Fruit fly (Drosophila melanogaster) whole organism, prepupa: ENCODE measurements around the gene Nepl19.

Experiments used
- CG10631 ChIP-seq: fragments of 200-800 bp; sonication (Bioruptor generic); optimal IDR thresholded peaks from 2 replicates; lab custom pipeline; 2016; ENCODE audit warnings: missing biosample characterization, missing genetic modification characterization
- CG11294 ChIP-seq: fragments of 200-800 bp; sonication (Bioruptor generic); IDR thresholded peaks from 2 replicates; pipeline ENCODE4 v1.3.6; 2022; ENCODE audit warnings: missing biosample characterization, missing genetic modification characterization
- CG11762 ChIP-seq: fragments of 200-800 bp; sonication (Bioruptor generic); optimal IDR thresholded peaks from 3 replicates; lab custom pipeline; 2016; ENCODE audit warnings: missing biosample characterization, missing genetic modification characterization; ENCODE audit not compliant: insufficient read depth
- CG11902 ChIP-seq: fragments of 200-800 bp; sonication (Bioruptor generic); optimal IDR thresholded peaks from 3 replicates; lab custom pipeline; 2016; ENCODE audit warnings: missing biosample characterization, missing genetic modification characterization
- CG15336 ChIP-seq: fragments of 200-800 bp; sonication (Bioruptor generic); IDR thresholded peaks from 2 replicates; pipeline ENCODE4 v1.3.6; 2022; ENCODE audit warnings: missing biosample characterization, missing genetic modification characterization
- CG1621 ChIP-seq: fragments of 200-800 bp; sonication (Bioruptor generic); optimal IDR thresholded peaks from 3 replicates; lab custom pipeline; 2018; ENCODE audit warnings: missing biosample characterization, mild to moderate bottlenecking, missing genetic modification characterization
- CG16779 ChIP-seq: fragments of 200-800 bp; sonication (Bioruptor generic); optimal IDR thresholded peaks from 3 replicates; lab custom pipeline; 2017; ENCODE audit warnings: missing biosample characterization, mild to moderate bottlenecking, missing genetic modification characterization
- CG3032 ChIP-seq: fragments of 200-800 bp; optimal IDR thresholded peaks from 2 replicates; lab custom pipeline; 2019; ENCODE audit warnings: missing biosample characterization, mild to moderate bottlenecking, missing genetic modification characterization, moderate library complexity
- CG31627 ChIP-seq: fragments of 200-800 bp; sonication (Bioruptor generic); optimal IDR thresholded peaks from 3 replicates; lab custom pipeline; 2016; ENCODE audit warnings: missing biosample characterization, missing genetic modification characterization
- CG34406 ChIP-seq: fragments of 200-800 bp; sonication (Bioruptor generic); optimal IDR thresholded peaks from 3 replicates; lab custom pipeline; 2016; ENCODE audit warnings: missing biosample characterization, missing genetic modification characterization
- CG3919 ChIP-seq: fragments of 200-800 bp; sonication (Bioruptor generic); optimal IDR thresholded peaks from 3 replicates; lab custom pipeline; 2016; ENCODE audit warnings: missing biosample characterization, missing genetic modification characterization
- CG4318 ChIP-seq: fragments of 200-800 bp; sonication (Bioruptor generic); optimal IDR thresholded peaks from 3 replicates; lab custom pipeline; 2017; ENCODE audit warnings: missing biosample characterization, mild to moderate bottlenecking, missing genetic modification characterization
- CG6163 ChIP-seq: fragments of 200-800 bp; sonication (Bioruptor generic); IDR thresholded peaks from 3 replicates; pipeline ENCODE4 v1.3.6; 2022; ENCODE audit warnings: missing biosample characterization, missing genetic modification characterization
- CG6276 ChIP-seq: fragments of 200-800 bp; sonication (Bioruptor generic); optimal IDR thresholded peaks from 2 replicates; lab custom pipeline; 2017; ENCODE audit warnings: missing biosample characterization, mild to moderate bottlenecking, missing genetic modification characterization
- CG6808 ChIP-seq: fragments of 200-800 bp; sonication (Bioruptor generic); optimal IDR thresholded peaks from 3 replicates; lab custom pipeline; 2017; ENCODE audit warnings: missing biosample characterization, missing genetic modification characterization, mild to moderate bottlenecking, moderate library complexity, missing genetic modification reagents
- CG7368 ChIP-seq: fragments of 200-800 bp; sonication (Bioruptor generic); optimal IDR thresholded peaks from 3 replicates; lab custom pipeline; 2016; ENCODE audit warnings: missing biosample characterization, missing genetic modification characterization
- CG8119 ChIP-seq: fragments of 200-800 bp; sonication (Bioruptor generic); IDR thresholded peaks from 3 replicates; pipeline ENCODE4 v1.3.6; 2022; ENCODE audit warnings: missing biosample characterization, missing genetic modification characterization
- CG8319 ChIP-seq: fragments of 200-800 bp; sonication (Bioruptor generic); optimal IDR thresholded peaks from 3 replicates; lab custom pipeline; 2016; ENCODE audit warnings: missing biosample characterization, missing genetic modification characterization
- CG8632 ChIP-seq: fragments of 200-800 bp; sonication (Bioruptor generic); optimal IDR thresholded peaks from 3 replicates; lab custom pipeline; 2016; ENCODE audit warnings: missing biosample characterization, missing genetic modification characterization
- CG9139 ChIP-seq: fragments of 200-800 bp; sonication (Bioruptor generic); optimal IDR thresholded peaks from 3 replicates; lab custom pipeline; 2017; ENCODE audit warnings: missing biosample characterization, mild to moderate bottlenecking, missing genetic modification characterization
- Eip75B ChIP-seq: fragments of 200-800 bp; sonication (Bioruptor generic); optimal IDR thresholded peaks from 3 replicates; lab custom pipeline; 2016; ENCODE audit warnings: missing biosample characterization, missing genetic modification characterization
- Eip78C ChIP-seq: fragments of 200-800 bp; sonication (Bioruptor generic); peaks from one replicate; lab custom pipeline; 2016; ENCODE audit warnings: missing biosample characterization, missing genetic modification characterization
- Eip93F ChIP-seq: fragments of 200-800 bp; sonication (Bioruptor generic); optimal IDR thresholded peaks from 2 replicates; lab custom pipeline; 2016; ENCODE audit warnings: missing biosample characterization, mild to moderate bottlenecking, missing genetic modification characterization
- Ets21C ChIP-seq: fragments of 200-800 bp; sonication (Bioruptor generic); optimal IDR thresholded peaks from 3 replicates; lab custom pipeline; 2016; ENCODE audit warnings: missing biosample characterization, missing genetic modification characterization
- Ets96B ChIP-seq: fragments of 200-800 bp; optimal IDR thresholded peaks from 2 replicates; lab custom pipeline; 2019; ENCODE audit warnings: missing biosample characterization, mild to moderate bottlenecking, missing genetic modification characterization, moderate library complexity
- Gug ChIP-seq: fragments of 200-800 bp; sonication (Bioruptor generic); IDR thresholded peaks from 2 replicates; pipeline ENCODE4 v1.3.6; 2022; ENCODE audit warnings: missing biosample characterization, missing genetic modification characterization
- Hr38 ChIP-seq: sonication (Bioruptor generic); optimal IDR thresholded peaks from 2 replicates; lab custom pipeline; 2016; ENCODE audit warnings: missing biosample characterization, missing genetic modification characterization
- Hr39 ChIP-seq: fragments of 200-800 bp; sonication (Bioruptor generic); optimal IDR thresholded peaks from 2 replicates; lab custom pipeline; 2016; ENCODE audit warnings: missing biosample characterization, missing genetic modification characterization
- Hr4 ChIP-seq: fragments of 200-800 bp; sonication (Bioruptor generic); optimal IDR thresholded peaks from 3 replicates; lab custom pipeline; 2016; ENCODE audit warnings: missing biosample characterization, missing genetic modification characterization
- Lpt ChIP-seq: fragments of 200-800 bp; sonication (Bioruptor generic); optimal IDR thresholded peaks from 3 replicates; lab custom pipeline; 2016; ENCODE audit warnings: missing biosample characterization, missing genetic modification characterization
- OdsH ChIP-seq: fragments of 200-800 bp; sonication (Bioruptor generic); optimal IDR thresholded peaks from 3 replicates; lab custom pipeline; 2016; ENCODE audit warnings: missing biosample characterization, missing genetic modification characterization
- Smox ChIP-seq: fragments of 200-800 bp; sonication (Bioruptor generic); optimal IDR thresholded peaks from 3 replicates; lab custom pipeline; 2016; ENCODE audit warnings: missing biosample characterization, missing genetic modification characterization
- Sox102F ChIP-seq: fragments of 200-800 bp; sonication (Bioruptor generic); optimal IDR thresholded peaks from 2 replicates; lab custom pipeline; 2016; ENCODE audit warnings: missing biosample characterization, mild to moderate bottlenecking, missing genetic modification characterization
- Sox14 ChIP-seq: fragments of 200-800 bp; sonication (Bioruptor generic); optimal IDR thresholded peaks from 3 replicates; lab custom pipeline; 2016; ENCODE audit warnings: missing biosample characterization, missing genetic modification characterization
- Sox15 ChIP-seq: fragments of 200-800 bp; sonication (Bioruptor generic); optimal IDR thresholded peaks from 3 replicates; lab custom pipeline; 2016; ENCODE audit warnings: missing biosample characterization, missing genetic modification characterization
- acj6 ChIP-seq: fragments of 200-800 bp; sonication (Bioruptor generic); optimal IDR thresholded peaks from 3 replicates; lab custom pipeline; 2016; ENCODE audit warnings: missing biosample characterization, missing genetic modification characterization
- cyc ChIP-seq: fragments of 200-800 bp; sonication (Bioruptor generic); optimal IDR thresholded peaks from 3 replicates; lab custom pipeline; 2016; ENCODE audit warnings: missing biosample characterization, missing genetic modification characterization
- dac ChIP-seq: fragments of 200-800 bp; sonication (Bioruptor generic); optimal IDR thresholded peaks from 2 replicates; lab custom pipeline; 2017; ENCODE audit warnings: missing biosample characterization, mild to moderate bottlenecking, missing genetic modification characterization
- dsx ChIP-seq: fragments of 200-800 bp; optimal IDR thresholded peaks from 3 replicates; lab custom pipeline; 2019; ENCODE audit warnings: missing biosample characterization, mild to moderate bottlenecking, missing genetic modification characterization, moderate library complexity; ENCODE audit not compliant: poor library complexity, severe bottlenecking
- eg ChIP-seq: fragments of 200-800 bp; sonication (Bioruptor generic); IDR thresholded peaks from 3 replicates; pipeline ENCODE4 v1.3.6; 2022; ENCODE audit warnings: missing biosample characterization, missing genetic modification characterization
- esn ChIP-seq: fragments of 200-800 bp; sonication (Bioruptor generic); optimal IDR thresholded peaks from 2 replicates; lab custom pipeline; 2016; ENCODE audit warnings: missing biosample characterization, mild to moderate bottlenecking, missing genetic modification characterization, moderate library complexity
- fd59A ChIP-seq: fragments of 200-800 bp; sonication (Bioruptor generic); optimal IDR thresholded peaks from 2 replicates; lab custom pipeline; 2017; ENCODE audit warnings: missing biosample characterization, mild to moderate bottlenecking, missing genetic modification characterization, missing genetic modification reagents
- fd85E ChIP-seq: fragments of 200-800 bp; sonication (Bioruptor generic); optimal IDR thresholded peaks from 3 replicates; lab custom pipeline; 2016; ENCODE audit warnings: missing biosample characterization, missing genetic modification characterization
- fkh ChIP-seq: fragments of 200-800 bp; sonication (Bioruptor generic); optimal IDR thresholded peaks from 3 replicates; lab custom pipeline; 2017; ENCODE audit warnings: missing biosample characterization, mild to moderate bottlenecking, missing genetic modification characterization, moderate library complexity
- net ChIP-seq: fragments of 200-800 bp; sonication (Bioruptor generic); optimal IDR thresholded peaks from 3 replicates; lab custom pipeline; 2016; ENCODE audit warnings: missing biosample characterization, missing genetic modification characterization
- pdm3 ChIP-seq: fragments of 200-800 bp; sonication (Bioruptor generic); optimal IDR thresholded peaks from 3 replicates; lab custom pipeline; 2016; ENCODE audit warnings: missing biosample characterization, missing genetic modification characterization
- salr ChIP-seq, 2 experiments: fragments of 200-800 bp; sonication (Bioruptor generic); optimal IDR thresholded peaks; 3 replicates each; lab custom pipeline; 2016 to 2018; ENCODE audit warnings: missing biosample characterization in 2 of 2, missing genetic modification characterization in 2 of 2, mild to moderate bottlenecking in 1 of 2
- svp ChIP-seq: fragments of 200-800 bp; sonication (Bioruptor generic); peaks from one replicate; lab custom pipeline; 2016; ENCODE audit warnings: missing biosample characterization, missing genetic modification characterization
- topi ChIP-seq: fragments of 200-800 bp; sonication (Bioruptor generic); optimal IDR thresholded peaks from 3 replicates; lab custom pipeline; 2016; ENCODE audit warnings: missing biosample characterization, missing genetic modification characterization
- vri ChIP-seq: fragments of 200-800 bp; sonication (Bioruptor generic); optimal IDR thresholded peaks from 3 replicates; lab custom pipeline; 2016; ENCODE audit warnings: missing biosample characterization, mild to moderate bottlenecking, missing genetic modification characterization

Gene Nepl19

DNA sequence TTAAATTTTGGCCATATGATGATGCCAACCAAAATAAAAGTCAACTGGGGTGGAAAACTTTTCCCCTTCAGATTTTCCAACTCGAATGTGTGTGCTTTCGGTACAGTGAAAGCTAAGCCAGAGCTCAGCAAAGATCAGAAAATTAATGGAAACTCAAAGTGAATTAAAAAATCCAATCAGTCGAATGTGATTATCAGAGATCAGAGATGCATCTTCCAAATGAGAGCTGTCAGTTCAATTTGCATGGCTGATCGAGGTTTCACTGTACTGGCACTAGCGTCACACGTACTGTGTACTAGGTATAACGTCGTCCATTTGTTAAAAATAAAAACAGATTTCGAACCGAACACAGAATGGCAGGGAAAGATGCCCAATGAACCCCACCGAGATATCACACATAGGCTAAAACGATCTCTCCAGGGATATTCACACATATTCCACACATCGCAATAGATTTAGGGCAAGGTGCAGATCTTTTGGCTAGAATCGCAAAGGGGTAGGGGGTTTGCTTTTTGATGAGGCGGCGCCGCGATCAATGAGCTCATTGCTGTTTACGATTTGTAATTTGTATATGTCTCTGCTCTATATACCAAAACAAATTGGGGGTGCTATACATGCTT is 25.0 kb upstream of the Nepl19 start (continued):
- TF ChIP-seq CG8319 (GFP tag; lab: Kevin White, UChicago) (no peak), CG6276 (peak; percentile 33), Eip75B (peak; percentile 4), CG34406 (no peak), Sox14 (GFP tag; lab: Kevin White, UChicago) (peak; percentile 43), CG6808 (GFP tag; lab: Kevin White, UChicago) (no peak), CG1621 (tag; lab: Kevin White, UChicago) (no peak), topi (GFP tag; lab: Kevin White, UChicago) (peak; percentile 29), pdm3 (peak; percentile 46), Ets96B (no peak), fd59A (no peak), eg (GFP tag; lab: Robert Waterston, UW) (peak; percentile 84), Eip78C (GFP tag; lab: Kevin White, UChicago) (peak; percentile 60), dsx (GFP tag; lab: Kevin White, UChicago) (no peak), OdsH (GFP tag; lab: Kevin White, UChicago) (peak; percentile 42), CG8632 (GFP tag; lab: Kevin White, UChicago) (no peak), CG4318 (no peak), CG3032 (tag; lab: Kevin White, UChicago) (no peak), cyc (GFP tag; lab: Kevin White, UChicago) (no peak), CG7368 (GFP tag; lab: Kevin White, UChicago) (no peak), Sox102F (no peak), vri (GFP tag; lab: Kevin White, UChicago) (no peak), Hr39 (GFP tag; lab: Kevin White, UChicago) (peak; percentile 57), svp (GFP tag; lab: Kevin White, UChicago) (peak; percentile 64), Hr38 (GFP tag; lab: Kevin White, UChicago) (no peak), CG9139 (no peak), CG15336 (peak; percentile 67), CG11902 (GFP tag; lab: Kevin White, UChicago) (no peak), salr (GFP tag; optimal IDR thresholded peaks at IDR 0.05; lab: Kevin White, UChicago) (peak in 1 of 2 experiments; percentile 27), Ets21C (GFP tag; lab: Kevin White, UChicago) (peak; percentile 23), Sox15 (GFP tag; lab: Kevin White, UChicago) (no peak)
- TF ChIP-seq, all 60 proteins: peak for 30

DNA sequence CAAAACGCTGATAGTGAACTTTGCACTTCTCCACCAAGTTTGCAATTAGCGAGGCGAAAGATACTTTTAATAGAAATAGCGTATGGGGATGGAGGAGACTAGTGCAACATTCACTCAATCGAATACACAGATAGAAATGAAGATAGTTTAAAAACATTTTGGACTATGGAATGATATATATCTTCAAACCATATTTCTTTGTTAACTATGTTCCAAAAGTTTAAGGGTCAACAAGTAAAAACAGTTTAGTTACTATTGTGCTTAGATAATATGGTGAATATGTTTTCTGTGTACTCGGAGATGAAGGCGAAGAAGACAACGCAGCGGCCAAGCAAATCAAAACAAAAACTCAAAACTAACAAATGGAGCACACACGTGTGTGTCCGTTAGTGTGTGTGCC is 24.3 kb upstream of the Nepl19 start:
- no peak for TF ChIP-seq pdm3
- no peak for TF ChIP-seq net (GFP tag; lab: Kevin White, UChicago)
- TF ChIP-seq CG3919 (GFP tag; lab: Kevin White, UChicago) = peak; percentile 16
- no peak for TF ChIP-seq Smox (GFP tag; lab: Kevin White, UChicago)
- TF ChIP-seq CG31627 (GFP tag; lab: Kevin White, UChicago) = no peak
- TF ChIP-seq CG10631 (GFP tag; lab: Kevin White, UChicago) = peak; percentile 22
- TF ChIP-seq CG11294 (GFP tag; lab: Robert Waterston, UW) = no peak
- TF ChIP-seq CG8119 (GFP tag; lab: Robert Waterston, UW) = peak; percentile 50; the same call in 1 of the 3 replicates
- TF ChIP-seq acj6 = no peak
- TF ChIP-seq CG34406 = no peak
- no peak for TF ChIP-seq Hr39 (GFP tag; lab: Kevin White, UChicago)
- TF ChIP-seq Hr38 (GFP tag; lab: Kevin White, UChicago) = no peak
- TF ChIP-seq fkh (GFP tag; lab: Kevin White, UChicago) = no peak
- TF ChIP-seq salr (GFP tag; optimal IDR thresholded peaks at IDR 0.05; lab: Kevin White, UChicago) = no peak
- TF ChIP-seq Eip93F (GFP tag; lab: Kevin White, UChicago) = no peak
- TF ChIP-seq Ets96B = no peak
- no peak for TF ChIP-seq Gug (GFP tag; lab: Robert Waterston, UW)
- peak; percentile 41 for TF ChIP-seq Hr4 (GFP tag; lab: Kevin White, UChicago)
- TF ChIP-seq CG15336 = peak; percentile 53; the same call in 1 of the 2 replicates
- TF ChIP-seq eg (GFP tag; lab: Robert Waterston, UW) = peak; percentile 60
- TF ChIP-seq esn (GFP tag; lab: Kevin White, UChicago) = no peak
- no peak for TF ChIP-seq CG16779 (tag; lab: Kevin White, UChicago)
- TF ChIP-seq Lpt (GFP tag; lab: Kevin White, UChicago) = no peak
- TF ChIP-seq Sox14 (GFP tag; lab: Kevin White, UChicago) = no peak
- TF ChIP-seq svp (GFP tag; lab: Kevin White, UChicago) = no peak
- no peak for TF ChIP-seq dsx (GFP tag; lab: Kevin White, UChicago)
- TF ChIP-seq CG11762 (GFP tag; lab: Kevin White, UChicago) = no peak
- TF ChIP-seq Sox102F = no peak
- TF ChIP-seq fd85E (GFP tag; lab: Kevin White, UChicago) = no peak
- peak; percentile 36; the same call in 1 of the 3 replicates for TF ChIP-seq CG6163 (GFP tag; lab: Robert Waterston, UW)
- TF ChIP-seq dac = no peak
